Fruit fly (Drosophila melanogaster) whole organism, prepupa: Measurements from ENCODE around the gene net.

ENCODE experiments used
- cyc ChIP-seq: fragments of 200-800 bp; sonication (Bioruptor generic); optimal IDR thresholded peaks from 3 replicates; lab custom pipeline; 2016; ENCODE audit warnings: missing biosample characterization, missing genetic modification characterization

net gene

dm6 chr2L:34054-34453 lies 53.1 kb downstream of the net start:
- TF ChIP-seq cyc, result no peak
